Worm (Caenorhabditis elegans) whole organism, young adult: ENCODE data around the gene ugt-62.

ENCODE experiments used
- B0261.1 ChIP-seq: sonication (generic microtip); optimal IDR thresholded peaks from 2 replicates; lab custom pipeline; 2016; ENCODE audit warnings: mild to moderate bottlenecking, missing genetic modification characterization, moderate library complexity, missing compliant biosample characterization
- B0336.3 ChIP-seq: fragments of 200-800 bp; sonication (Bioruptor generic); IDR thresholded peaks from 2 replicates; pipeline ENCODE4 v1.3.6; 2022; ENCODE audit warnings: missing genetic modification characterization, missing compliant biosample characterization
- C17E4.6 ChIP-seq: fragments of 200-800 bp; sonication (Bioruptor generic); IDR thresholded peaks from 2 replicates; pipeline ENCODE4 v1.3.6; 2022; ENCODE audit warnings: missing genetic modification reagents, missing genetic modification characterization, missing compliant biosample characterization
- F37B4.10 ChIP-seq: fragments of 200-800 bp; sonication (Bioruptor generic); IDR thresholded peaks from 2 replicates; pipeline ENCODE4 v1.3.6; 2022; ENCODE audit warnings: missing genetic modification characterization, missing compliant biosample characterization
- F49E8.2 ChIP-seq: sonication (generic microtip); optimal IDR thresholded peaks from 3 replicates; lab custom pipeline; 2017; ENCODE audit warnings: missing genetic modification characterization, mild to moderate bottlenecking, missing compliant biosample characterization, antibody characterized with exemption, moderate library complexity; ENCODE audit not compliant: insufficient read depth
- F52B5.7 ChIP-seq: sonication (generic microtip); optimal IDR thresholded peaks from 2 replicates; lab custom pipeline; 2016; ENCODE audit warnings: mild to moderate bottlenecking, missing genetic modification characterization, missing compliant biosample characterization
- Y56A3A.18 ChIP-seq: fragments of 200-800 bp; sonication (Bioruptor generic); IDR thresholded peaks from 2 replicates; pipeline ENCODE4 v1.3.6; 2022; ENCODE audit warnings: missing genetic modification reagents, missing genetic modification characterization, missing compliant biosample characterization
- Y67H2A.10 ChIP-seq: fragments of 200-800 bp; sonication (Bioruptor generic); conservative IDR thresholded peaks from 2 replicates; pipeline ENCODE4 v1.3.6; 2022; ENCODE audit warnings: missing genetic modification reagents, missing genetic modification characterization, missing compliant biosample characterization
- Y79H2A.3 ChIP-seq: fragments of 200-800 bp; sonication (Bioruptor generic); conservative IDR thresholded peaks from 2 replicates; pipeline ENCODE4 v1.3.6; 2022; ENCODE audit warnings: missing genetic modification reagents, missing genetic modification characterization, missing compliant biosample characterization
- Y95B8A.8 ChIP-seq: fragments of 200-800 bp; sonication (Bioruptor generic); IDR thresholded peaks from 2 replicates; pipeline ENCODE4 v1.3.6; 2022; ENCODE audit warnings: missing genetic modification reagents, missing genetic modification characterization, missing compliant biosample characterization
- akir-1 ChIP-seq: fragments of 200-800 bp; sonication (Bioruptor generic); optimal IDR thresholded peaks from 2 replicates; lab custom pipeline; 2018; ENCODE audit warnings: mild to moderate bottlenecking, missing genetic modification characterization, moderate library complexity, missing compliant biosample characterization
- aptf-3 ChIP-seq: fragments of 200-800 bp; sonication (Bioruptor generic); IDR thresholded peaks from 2 replicates; pipeline ENCODE4 v1.3.6; 2022; ENCODE audit warnings: missing genetic modification characterization, missing compliant biosample characterization
- bed-1 ChIP-seq: fragments of 200-800 bp; sonication (Bioruptor generic); IDR thresholded peaks from 2 replicates; pipeline ENCODE4 v1.3.6; 2022; ENCODE audit warnings: missing genetic modification reagents, missing genetic modification characterization, missing compliant biosample characterization
- cebp-1 ChIP-seq, 2 experiments: fragments of 200-800 bp in 1 of 2; sonication (Bioruptor generic) in 1 of 2; sonication (generic microtip) in 1 of 2; IDR thresholded peaks in 1 of 2; optimal IDR thresholded peaks in 1 of 2; 2 replicates each; pipeline versions ENCODE4 v1.3.6 to Lab custom; 2017 to 2022; ENCODE audit warnings: missing compliant biosample characterization in 2 of 2, missing genetic modification characterization in 2 of 2, mild to moderate bottlenecking in 1 of 2, missing genetic modification reagents in 1 of 2, moderate library complexity in 1 of 2
- ceh-58 ChIP-seq: fragments of 200-800 bp; sonication (Bioruptor generic); IDR thresholded peaks from 2 replicates; pipeline ENCODE4 v1.3.6; 2022; ENCODE audit warnings: missing genetic modification characterization, missing compliant biosample characterization
- ceh-79 ChIP-seq: sonication (generic microtip); optimal IDR thresholded peaks from 2 replicates; lab custom pipeline; 2017; ENCODE audit warnings: mild to moderate bottlenecking, missing genetic modification characterization, missing compliant biosample characterization
- chd-7 ChIP-seq: sonication (generic microtip); optimal IDR thresholded peaks from 2 replicates; lab custom pipeline; 2016; ENCODE audit warnings: mild to moderate bottlenecking, missing genetic modification characterization, moderate library complexity, missing compliant biosample characterization
- die-1 ChIP-seq: sonication (generic microtip); optimal IDR thresholded peaks from 2 replicates; lab custom pipeline; 2016; ENCODE audit warnings: missing genotype, mild to moderate bottlenecking, missing genetic modification characterization, missing compliant biosample characterization
- efl-1 ChIP-seq: fragments of 150-350 bp; optimal IDR thresholded peaks from 2 replicates; lab custom pipeline; 2014; ENCODE audit warnings: missing biosample characterization, missing genetic modification reagents, missing genetic modification characterization
- ekl-4 ChIP-seq: fragments of 200-800 bp; sonication (Bioruptor generic); IDR thresholded peaks from 2 replicates; pipeline ENCODE4 v1.3.6; 2022; ENCODE audit warnings: missing genetic modification reagents, missing genetic modification characterization, missing compliant biosample characterization
- ets-4 ChIP-seq: fragments of 200-800 bp; sonication (Bioruptor generic); optimal IDR thresholded peaks from 2 replicates; lab custom pipeline; 2018; ENCODE audit warnings: mild to moderate bottlenecking, missing genetic modification characterization, missing compliant biosample characterization
- hlh-26 ChIP-seq: fragments of 200-800 bp; sonication (Bioruptor generic); conservative IDR thresholded peaks from 2 replicates; pipeline ENCODE4 v1.3.6; 2022; ENCODE audit warnings: missing genetic modification reagents, missing genetic modification characterization, missing compliant biosample characterization
- let-526 ChIP-seq: fragments of 200-800 bp; sonication (Bioruptor generic); IDR thresholded peaks from 2 replicates; pipeline ENCODE4 v1.3.6; 2022; ENCODE audit warnings: missing genetic modification reagents, missing genetic modification characterization, missing compliant biosample characterization
- lin-40 ChIP-seq: sonication (generic microtip); optimal IDR thresholded peaks from 2 replicates; lab custom pipeline; 2016; ENCODE audit warnings: missing genetic modification characterization, mild to moderate bottlenecking, missing compliant biosample characterization, missing genotype, missing genetic modification reagents
- lin-54 ChIP-seq: fragments of 200-800 bp; sonication (Bioruptor generic); optimal IDR thresholded peaks from 2 replicates; lab custom pipeline; 2018; ENCODE audit warnings: mild to moderate bottlenecking, missing genetic modification characterization, missing compliant biosample characterization
- lsl-1 ChIP-seq: fragments of 200-800 bp; sonication (Bioruptor generic); optimal IDR thresholded peaks from 2 replicates; lab custom pipeline; 2018; ENCODE audit warnings: mild to moderate bottlenecking, missing genetic modification characterization, moderate library complexity, missing compliant biosample characterization
- madf-10 ChIP-seq: sonication (generic microtip); optimal IDR thresholded peaks from 2 replicates; lab custom pipeline; 2016; ENCODE audit warnings: mild to moderate bottlenecking, missing genetic modification characterization, missing compliant biosample characterization
- madf-8 ChIP-seq: fragments of 200-800 bp; sonication (Bioruptor generic); conservative IDR thresholded peaks from 2 replicates; pipeline ENCODE4 v1.3.6; 2022; ENCODE audit warnings: missing genetic modification reagents, missing genetic modification characterization, missing compliant biosample characterization
- mcd-1 ChIP-seq: fragments of 200-800 bp; sonication (Bioruptor generic); IDR thresholded peaks from 2 replicates; pipeline ENCODE4 v1.3.6; 2022; ENCODE audit warnings: missing genetic modification reagents, missing genetic modification characterization, missing compliant biosample characterization
- mes-4 ChIP-seq: sonication (generic microtip); optimal IDR thresholded peaks from 2 replicates; lab custom pipeline; 2016; ENCODE audit warnings: missing genotype, missing genetic modification characterization, missing compliant biosample characterization
- mxl-1 ChIP-seq: sonication (generic microtip); optimal IDR thresholded peaks from 2 replicates; lab custom pipeline; 2016; ENCODE audit warnings: missing genetic modification characterization, missing compliant biosample characterization
- nfyb-1 ChIP-seq: fragments of 200-800 bp; sonication (Bioruptor generic); IDR thresholded peaks from 2 replicates; pipeline ENCODE4 v1.3.6; 2022; ENCODE audit warnings: missing genetic modification reagents, missing genetic modification characterization, missing compliant biosample characterization
- nhr-27 ChIP-seq: fragments of 200-800 bp; sonication (Bioruptor generic); optimal IDR thresholded peaks from 2 replicates; lab custom pipeline; 2018; ENCODE audit warnings: mild to moderate bottlenecking, missing genetic modification characterization, moderate library complexity, missing compliant biosample characterization
- nhr-80 ChIP-seq: sonication (generic microtip); optimal IDR thresholded peaks from 2 replicates; lab custom pipeline; 2016; ENCODE audit warnings: missing genetic modification characterization, missing compliant biosample characterization
- pha-4 ChIP-seq: fragments of 150-350 bp; sonication (generic microtip); optimal IDR thresholded peaks from 2 replicates; lab custom pipeline; 2014; ENCODE audit warnings: missing biosample characterization, missing genetic modification reagents, missing genetic modification characterization
- snpc-3.4 ChIP-seq: sonication (generic microtip); optimal IDR thresholded peaks from 2 replicates; lab custom pipeline; 2017; ENCODE audit warnings: missing genetic modification characterization, mild to moderate bottlenecking, missing compliant biosample characterization, antibody characterized with exemption, moderate library complexity, missing genotype, missing genetic modification reagents
- somi-1 ChIP-seq: fragments of 200-800 bp; sonication (Bioruptor generic); optimal IDR thresholded peaks from 2 replicates; lab custom pipeline; 2018; ENCODE audit warnings: mild to moderate bottlenecking, missing genetic modification characterization, missing compliant biosample characterization
- sptf-2 ChIP-seq: fragments of 200-800 bp; sonication (Bioruptor generic); optimal IDR thresholded peaks from 2 replicates; lab custom pipeline; 2018; ENCODE audit warnings: mild to moderate bottlenecking, missing genetic modification characterization, missing compliant biosample characterization
- tbp1 ChIP-seq: fragments of 200-800 bp; sonication (Bioruptor generic); optimal IDR thresholded peaks from 2 replicates; lab custom pipeline; 2018; ENCODE audit warnings: mild to moderate bottlenecking, missing genetic modification characterization, missing compliant biosample characterization
- tlf-1 ChIP-seq: fragments of 200-800 bp; sonication (Bioruptor generic); optimal IDR thresholded peaks from 2 replicates; lab custom pipeline; 2018; ENCODE audit warnings: mild to moderate bottlenecking, missing genetic modification characterization, missing compliant biosample characterization
- unc-130 ChIP-seq: sonication (generic microtip); optimal IDR thresholded peaks from 2 replicates; lab custom pipeline; 2016; ENCODE audit warnings: missing genetic modification reagents, missing genetic modification characterization, missing compliant biosample characterization
- unc-62 ChIP-seq: fragments of 150-350 bp; optimal IDR thresholded peaks from 2 replicates; lab custom pipeline; 2014; ENCODE audit warnings: missing biosample characterization, missing genetic modification reagents, missing genetic modification characterization
- zfh-2 ChIP-seq: fragments of 200-800 bp; sonication (Bioruptor generic); conservative IDR thresholded peaks from 2 replicates; pipeline ENCODE4 v1.3.6; 2022; ENCODE audit warnings: missing genetic modification reagents, missing genetic modification characterization, missing compliant biosample characterization
- zim-3 ChIP-seq: sonication (generic microtip); optimal IDR thresholded peaks from 2 replicates; lab custom pipeline; 2017; ENCODE audit warnings: mild to moderate bottlenecking, missing genetic modification characterization, moderate library complexity, missing compliant biosample characterization
- ztf-25 ChIP-seq: fragments of 200-800 bp; sonication (Bioruptor generic); IDR thresholded peaks from 2 replicates; pipeline ENCODE4 v1.3.6; 2022; ENCODE audit warnings: missing genetic modification reagents, missing genetic modification characterization, missing compliant biosample characterization
- ztf-28 ChIP-seq: fragments of 200-800 bp; sonication (Bioruptor generic); IDR thresholded peaks from 2 replicates; pipeline ENCODE4 v1.3.6; 2022; ENCODE audit warnings: missing genetic modification reagents, missing genetic modification characterization, missing compliant biosample characterization

ugt-62 gene

ce11 chrIII:4491164-4492144, 49.0 kb downstream of the ugt-62 start (continued):
- TF ChIP-seq nfyb-1 (GFP tag; lab: Robert Waterston, UW) = peak; percentile 66; the same call in 1 of the 2 replicates
- TF ChIP-seq ekl-4 (GFP tag; lab: Robert Waterston, UW) = peak; percentile 80
- TF ChIP-seq snpc-3.4 (tag; lab: Kevin White, UChicago) = peak; percentile 72
- TF ChIP-seq hlh-26 (GFP tag; lab: Robert Waterston, UW) = no peak
- peak; percentile 59 for TF ChIP-seq efl-1
- no peak for TF ChIP-seq sptf-2 (GFP tag; lab: Kevin White, UChicago)
- no peak for TF ChIP-seq cebp-1 (GFP tag; IDR thresholded peaks at IDR 0.05; lab: Robert Waterston, UW)
- peak; percentile 73 for TF ChIP-seq cebp-1 (tag; optimal IDR thresholded peaks at IDR 0.05; lab: Kevin White, UChicago)
- TF ChIP-seq lin-40 (tag; lab: Kevin White, UChicago) = peak; percentile 48
- no peak for TF ChIP-seq zfh-2 (GFP tag; lab: Robert Waterston, UW)
- peak; percentile 28 for TF ChIP-seq mes-4 (tag; lab: Kevin White, UChicago)
- peak; percentile 28 for TF ChIP-seq madf-10
- peak; percentile 51 for TF ChIP-seq lsl-1 (GFP tag; lab: Kevin White, UChicago)
- peak; percentile 52 for TF ChIP-seq ceh-79 (tag; lab: Kevin White, UChicago)
- peak; percentile 52 for TF ChIP-seq let-526
- TF ChIP-seq pha-4 = no peak
- TF ChIP-seq unc-62 (GFP tag; lab: Kevin White, UChicago) = no peak
- TF ChIP-seq B0336.3 = peak; percentile 95
- no peak for TF ChIP-seq ztf-25 (GFP tag; lab: Robert Waterston, UW)
- TF ChIP-seq ceh-58 = 0 out of 2 replicates have a peak, but pooled peaks have one; percentile 34
- TF ChIP-seq ets-4 (GFP tag; lab: Kevin White, UChicago) = no peak
- no peak for TF ChIP-seq Y67H2A.10 (GFP tag; lab: Robert Waterston, UW)
- peak; percentile 74 for TF ChIP-seq F49E8.2 (tag; lab: Kevin White, UChicago)
- no peak for TF ChIP-seq F37B4.10
- peak; percentile 82 for TF ChIP-seq lin-54 (GFP tag; lab: Kevin White, UChicago)
- peak; percentile 27 for TF ChIP-seq B0261.1 (tag; lab: Kevin White, UChicago)
- peak; percentile 28 for TF ChIP-seq chd-7 (tag; lab: Kevin White, UChicago)
- TF ChIP-seq die-1 (tag; lab: Kevin White, UChicago) = peak; percentile 49
- TF ChIP-seq Y79H2A.3 (GFP tag; lab: Robert Waterston, UW) = peak; percentile 69
- TF ChIP-seq C17E4.6 (GFP tag; lab: Robert Waterston, UW) = no peak; the same call in 1 of the 2 replicates
- no peak for TF ChIP-seq akir-1 (GFP tag; lab: Kevin White, UChicago)
- peak; percentile 87 for TF ChIP-seq Y95B8A.8 (GFP tag; lab: Robert Waterston, UW)
- TF ChIP-seq Y56A3A.18 (GFP tag; lab: Robert Waterston, UW) = peak; percentile 75
- no peak for TF ChIP-seq somi-1 (GFP tag; lab: Kevin White, UChicago)
- TF ChIP-seq bed-1 (GFP tag; lab: Robert Waterston, UW) = no peak
- no peak for TF ChIP-seq mxl-1
- peak; percentile 6; the same call in 1 of the 2 replicates for TF ChIP-seq mcd-1 (GFP tag; lab: Robert Waterston, UW)
- no peak; the same call in 1 of the 2 replicates for TF ChIP-seq madf-8 (GFP tag; lab: Robert Waterston, UW)
- peak; percentile 58 for TF ChIP-seq zim-3 (tag; lab: Kevin White, UChicago)
- 0 out of 2 replicates have a peak, but pooled peaks have one; percentile 6 for TF ChIP-seq ztf-28 (GFP tag; lab: Robert Waterston, UW)
- peak; percentile 76 for TF ChIP-seq nhr-27
- no peak for TF ChIP-seq aptf-3 (GFP tag; lab: Robert Waterston, UW)
- TF ChIP-seq nhr-80 = no peak
- peak; percentile 88 for TF ChIP-seq tlf-1 (GFP tag; lab: Kevin White, UChicago)
- peak; percentile 63 for TF ChIP-seq unc-130 (GFP tag; lab: Kevin White, UChicago)
- TF ChIP-seq F52B5.7 (tag; lab: Kevin White, UChicago) = peak; percentile 69
- peak; percentile 43 for TF ChIP-seq tbp1
